Worm (Caenorhabditis elegans) whole organism, L2 larva: Measurements from ENCODE around the gene frl-1.

ENCODE experiments used
- C34F6.9 ChIP-seq: fragments of 150-350 bp; optimal IDR thresholded peaks from 2 replicates; lab custom pipeline; 2014; ENCODE audit warnings: missing biosample characterization, missing genetic modification characterization
- F13H6.1 ChIP-seq: sonication (generic microtip); optimal IDR thresholded peaks from 2 replicates; lab custom pipeline; 2016; ENCODE audit warnings: missing genetic modification characterization, missing compliant biosample characterization
- R02D3.7 ChIP-seq: fragments of 150-350 bp; optimal IDR thresholded peaks from 2 replicates; lab custom pipeline; 2014; ENCODE audit warnings: missing biosample characterization, missing genetic modification characterization
- Y55F3AM.14 ChIP-seq: fragments of 200-800 bp; sonication (Bioruptor generic); optimal IDR thresholded peaks from 2 replicates; lab custom pipeline; 2018; ENCODE audit warnings: mild to moderate bottlenecking, missing genetic modification characterization, missing compliant biosample characterization
- ZK546.5 ChIP-seq: sonication (generic microtip); optimal IDR thresholded peaks from 2 replicates; lab custom pipeline; 2017; ENCODE audit warnings: missing biosample characterization, missing genetic modification characterization
- ama-1 ChIP-seq: fragments of 150-350 bp; optimal IDR thresholded peaks from 2 replicates; lab custom pipeline; 2018; ENCODE audit warnings: inconsistent platforms
- blmp-1 ChIP-seq: sonication (generic microtip); optimal IDR thresholded peaks from 2 replicates; lab custom pipeline; 2017; ENCODE audit warnings: missing genetic modification characterization, mild to moderate bottlenecking, missing compliant biosample characterization, antibody characterized with exemption, moderate library complexity; ENCODE audit not compliant: insufficient read depth
- ceh-16 ChIP-seq: fragments of 150-350 bp; optimal IDR thresholded peaks from 2 replicates; lab custom pipeline; 2014; ENCODE audit warnings: missing biosample characterization, missing genetic modification characterization
- crh-2 ChIP-seq: sonication (generic microtip); optimal IDR thresholded peaks from 2 replicates; lab custom pipeline; 2017; ENCODE audit warnings: missing biosample characterization, missing genetic modification characterization
- dmd-4 ChIP-seq: sonication (generic microtip); optimal IDR thresholded peaks from 2 replicates; lab custom pipeline; 2017; ENCODE audit warnings: missing biosample characterization, missing genetic modification characterization
- egl-27 ChIP-seq: sonication (generic microtip); optimal IDR thresholded peaks from 3 replicates; lab custom pipeline; 2017; ENCODE audit warnings: missing biosample characterization, missing genetic modification reagents, missing genetic modification characterization
- elt-1 ChIP-seq: fragments of 150-350 bp; optimal IDR thresholded peaks from 2 replicates; lab custom pipeline; 2014; ENCODE audit warnings: missing biosample characterization, missing genetic modification characterization
- fos-1 ChIP-seq: fragments of 150-350 bp; optimal IDR thresholded peaks from 2 replicates; lab custom pipeline; 2014; ENCODE audit warnings: missing biosample characterization, missing genetic modification characterization
- gmeb-1 ChIP-seq: fragments of 150-350 bp; optimal IDR thresholded peaks from 2 replicates; lab custom pipeline; 2014; ENCODE audit warnings: missing biosample characterization, missing genetic modification characterization
- lin-11 ChIP-seq: fragments of 150-350 bp; sonication (generic microtip); optimal IDR thresholded peaks from 2 replicates; lab custom pipeline; 2014; ENCODE audit warnings: missing biosample characterization, missing genetic modification characterization, inconsistent platforms, mixed read lengths
- lin-13 ChIP-seq: fragments of 150-350 bp; optimal IDR thresholded peaks from 2 replicates; lab custom pipeline; 2014; ENCODE audit warnings: missing biosample characterization, missing genetic modification reagents, missing genetic modification characterization
- lin-39 ChIP-seq: fragments of 150-350 bp; optimal IDR thresholded peaks from 2 replicates; lab custom pipeline; 2014; ENCODE audit warnings: missing biosample characterization, missing genetic modification reagents, missing genetic modification characterization
- lsy-2 ChIP-seq, 2 experiments: fragments of 150-350 bp in 1 of 2; sonication (generic microtip) in 1 of 2; optimal IDR thresholded peaks; 2 replicates each; lab custom pipeline; 2014 to 2017; ENCODE audit warnings: missing biosample characterization in 2 of 2, missing genetic modification characterization in 2 of 2
- mab-5 ChIP-seq: fragments of 150-350 bp; optimal IDR thresholded peaks from 2 replicates; lab custom pipeline; 2014; ENCODE audit warnings: missing biosample characterization, missing genetic modification characterization
- mbf-1 ChIP-seq: sonication (generic microtip); optimal IDR thresholded peaks from 2 replicates; lab custom pipeline; 2017; ENCODE audit warnings: missing biosample characterization, missing genetic modification characterization
- mdl-1 ChIP-seq, 2 experiments: fragments of 150-350 bp in 1 of 2; sonication (generic microtip) in 1 of 2; optimal IDR thresholded peaks; 2 replicates each; lab custom pipeline; 2017; ENCODE audit warnings: missing biosample characterization in 2 of 2, missing genetic modification characterization in 2 of 2
- nhr-10 ChIP-seq: sonication (generic microtip); optimal IDR thresholded peaks from 2 replicates; lab custom pipeline; 2017; ENCODE audit warnings: missing biosample characterization, missing genetic modification characterization
- nhr-11 ChIP-seq: fragments of 150-350 bp; optimal IDR thresholded peaks from 2 replicates; lab custom pipeline; 2014; ENCODE audit warnings: missing biosample characterization, missing genetic modification characterization
- nhr-12 ChIP-seq: fragments of 150-350 bp; optimal IDR thresholded peaks from 2 replicates; lab custom pipeline; 2014; ENCODE audit warnings: missing biosample characterization, missing genetic modification characterization
- nhr-129 ChIP-seq: fragments of 150-350 bp; optimal IDR thresholded peaks from 2 replicates; lab custom pipeline; 2014; ENCODE audit warnings: missing biosample characterization, missing genetic modification characterization
- nhr-21 ChIP-seq: fragments of 150-350 bp; optimal IDR thresholded peaks from 2 replicates; lab custom pipeline; 2014; ENCODE audit warnings: missing biosample characterization, missing genetic modification characterization
- nhr-23 ChIP-seq: fragments of 150-350 bp; optimal IDR thresholded peaks from 2 replicates; lab custom pipeline; 2014; ENCODE audit warnings: missing biosample characterization, missing genetic modification reagents, missing genetic modification characterization
- nhr-25 ChIP-seq: fragments of 150-350 bp; sonication (generic microtip); optimal IDR thresholded peaks from 3 replicates; lab custom pipeline; 2014; ENCODE audit warnings: missing biosample characterization, missing genetic modification characterization
- peb-1 ChIP-seq: fragments of 150-350 bp; optimal IDR thresholded peaks from 2 replicates; lab custom pipeline; 2014; ENCODE audit warnings: missing biosample characterization, missing genetic modification characterization
- skn-1 ChIP-seq: sonication (generic microtip); optimal IDR thresholded peaks from 2 replicates; lab custom pipeline; 2017; ENCODE audit warnings: missing biosample characterization, missing genetic modification characterization
- sma-3 ChIP-seq: sonication (generic microtip); optimal IDR thresholded peaks from 2 replicates; lab custom pipeline; 2016; ENCODE audit warnings: missing genetic modification reagents, missing genetic modification characterization, missing compliant biosample characterization
- sma-9 ChIP-seq, 2 experiments: fragments of 150-350 bp in 1 of 2; sonication (generic microtip) in 1 of 2; optimal IDR thresholded peaks; 2 replicates each; lab custom pipeline; 2014 to 2016; ENCODE audit warnings: missing genetic modification characterization in 2 of 2, mild to moderate bottlenecking in 1 of 2, missing biosample characterization in 1 of 2, missing compliant biosample characterization in 1 of 2, missing genetic modification reagents in 1 of 2, moderate library complexity in 1 of 2
- snpc-4 ChIP-seq: fragments of 150-350 bp; optimal IDR thresholded peaks from 2 replicates; lab custom pipeline; 2014; ENCODE audit warnings: missing biosample characterization, missing genetic modification characterization
- unc-39 ChIP-seq: fragments of 150-350 bp; optimal IDR thresholded peaks from 2 replicates; lab custom pipeline; 2014; ENCODE audit warnings: missing biosample characterization, missing genetic modification characterization
- unc-55 ChIP-seq: fragments of 150-350 bp; sonication (generic microtip); optimal IDR thresholded peaks from 3 replicates; lab custom pipeline; 2014; ENCODE audit warnings: missing biosample characterization, missing genetic modification reagents, missing genetic modification characterization
- unc-62 ChIP-seq: fragments of 150-350 bp; optimal IDR thresholded peaks from 2 replicates; lab custom pipeline; 2014; ENCODE audit warnings: missing biosample characterization, missing genetic modification reagents, missing genetic modification characterization
- zag-1 ChIP-seq: fragments of 150-350 bp; optimal IDR thresholded peaks from 2 replicates; lab custom pipeline; 2014; ENCODE audit warnings: missing biosample characterization, missing genetic modification characterization
- ztf-1 ChIP-seq: fragments of 200-800 bp; sonication (Bioruptor generic); conservative IDR thresholded peaks from 2 replicates; pipeline ENCODE4 v1.3.6; 2022; ENCODE audit warnings: missing genetic modification characterization, missing compliant biosample characterization
- ztf-11 ChIP-seq: sonication (generic microtip); optimal IDR thresholded peaks from 2 replicates; lab custom pipeline; 2017; ENCODE audit warnings: missing biosample characterization, missing genetic modification characterization
- ztf-4 ChIP-seq: fragments of 150-350 bp; optimal IDR thresholded peaks from 2 replicates; lab custom pipeline; 2014; ENCODE audit warnings: missing biosample characterization, missing genetic modification characterization

frl-1 gene

DNA sequence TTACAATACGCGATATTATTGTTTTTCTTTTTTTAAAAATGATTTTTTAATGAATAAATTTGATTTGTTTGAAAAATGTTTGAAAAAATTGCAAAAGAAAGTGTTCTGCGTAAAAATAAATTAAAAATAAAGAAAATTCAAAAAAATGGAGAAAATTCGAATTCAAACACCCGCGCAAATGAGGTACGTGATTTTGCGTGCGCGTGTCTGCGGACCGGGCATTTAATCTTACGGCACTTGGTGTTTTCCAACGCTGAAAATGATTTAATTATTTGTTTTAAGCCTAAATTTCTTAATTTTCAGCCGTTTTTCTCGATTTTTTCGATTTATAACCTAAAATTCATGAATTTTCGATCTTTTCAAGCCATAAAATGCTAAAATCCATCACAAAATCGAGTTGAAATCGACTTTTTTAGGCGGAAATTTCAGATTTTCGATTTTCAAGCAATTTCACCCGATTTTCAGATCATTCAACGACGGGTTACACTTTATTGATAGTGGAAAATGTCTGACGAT, 27.6 kb downstream of the frl-1 start, which contains the start of gene gcn-1 (continued):
- TF ChIP-seq lin-13 (GFP tag; lab: Kevin White, UChicago) (peak; percentile 85), ceh-16 (tag; lab: Kevin White, UChicago) (no peak), ztf-4 (tag; lab: Kevin White, UChicago) (peak; percentile 7), mdl-1 (tag; optimal IDR thresholded peaks at IDR 0.05; lab: Kevin White, UChicago) (no peak), peb-1 (tag; lab: Kevin White, UChicago) (no peak), lsy-2 (tag; optimal IDR thresholded peaks at IDR 0.05; lab: Kevin White, UChicago) (peak; percentile 68 to 91), sma-3 (GFP tag; lab: Kevin White, UChicago) (peak; percentile 75), nhr-25 (peak; percentile 59), F13H6.1 (peak; percentile 61), gmeb-1 (peak; percentile 99), dmd-4 (tag; lab: Kevin White, UChicago) (no peak), R02D3.7 (tag; lab: Kevin White, UChicago) (no peak), mbf-1 (tag; lab: Kevin White, UChicago) (no peak), nhr-23 (no peak)
- TF ChIP-seq, all 48 proteins: peak for 18

DNA sequence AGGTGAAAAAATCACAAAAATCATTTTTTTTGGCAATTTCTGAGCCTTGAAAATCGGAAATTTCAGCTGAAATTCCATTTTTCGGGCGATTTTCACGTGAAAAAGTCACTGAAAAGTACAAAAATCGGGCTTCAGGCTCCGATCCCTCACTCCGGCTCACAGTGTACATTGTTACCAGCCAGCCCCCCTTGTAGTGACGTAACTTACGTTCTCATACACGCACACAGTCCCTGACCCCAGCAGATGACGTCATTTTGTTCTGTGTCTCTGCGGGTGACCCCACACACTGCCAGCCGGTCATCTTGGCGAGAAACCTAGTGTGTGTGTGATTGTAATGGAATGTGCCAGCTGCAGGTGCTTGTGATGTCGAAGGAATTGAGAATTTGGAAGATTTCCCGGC, 35.2 kb downstream of the frl-1 start:
- TF ChIP-seq egl-27 (tag; lab: Kevin White, UChicago) (no peak), mdl-1 (tag; optimal IDR thresholded peaks at IDR 0.05; lab: Kevin White, UChicago) (no peak), mab-5 (tag; lab: Kevin White, UChicago) (no peak), lin-13 (GFP tag; lab: Kevin White, UChicago) (no peak), crh-2 (no peak), C34F6.9 (tag; lab: Kevin White, UChicago) (no peak), nhr-10 (no peak), nhr-11 (tag; lab: Kevin White, UChicago) (no peak), ZK546.5 (no peak), lin-11 (tag; lab: Kevin White, UChicago) (no peak), lin-39 (no peak)

DNA sequence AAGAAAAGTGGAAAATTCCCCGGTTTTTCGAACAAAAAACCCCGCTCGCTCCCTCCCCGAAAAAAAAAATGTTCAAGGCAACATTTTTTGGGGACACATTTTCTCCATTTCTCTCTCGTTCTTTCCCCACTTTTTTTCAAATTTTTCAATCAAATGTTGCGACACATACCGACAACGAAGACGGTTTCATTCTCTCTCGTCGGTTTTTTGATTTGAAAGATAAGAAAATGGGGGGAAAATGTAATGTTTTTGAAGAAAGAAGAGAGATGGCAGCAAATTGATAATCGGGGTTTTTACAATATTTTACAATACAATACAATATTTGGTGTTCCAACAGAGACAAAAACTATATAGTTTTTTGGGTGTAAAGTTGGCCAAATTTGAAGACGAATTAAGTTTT, 45.5 kb downstream of the frl-1 start:
- no peak for TF ChIP-seq unc-62 (GFP tag; lab: Kevin White, UChicago)
- TF ChIP-seq ztf-1 (GFP tag; lab: Robert Waterston, UW) = no peak
- no peak for TF ChIP-seq unc-39
- TF ChIP-seq dmd-4 (tag; lab: Kevin White, UChicago) = no peak
- no peak for TF ChIP-seq Y55F3AM.14 (GFP tag; lab: Kevin White, UChicago)
- TF ChIP-seq nhr-23 = no peak
- no peak for TF ChIP-seq lin-39
- TF ChIP-seq nhr-10 = no peak
- TF ChIP-seq ama-1 (lab: Kevin White, UChicago) = no peak
- no peak for TF ChIP-seq egl-27 (tag; lab: Kevin White, UChicago)
- no peak for TF ChIP-seq ztf-11 (tag; lab: Kevin White, UChicago)
- TF ChIP-seq snpc-4 (tag; lab: Kevin White, UChicago) = no peak
- no peak for TF ChIP-seq mbf-1 (tag; lab: Kevin White, UChicago)
- no peak for TF ChIP-seq mdl-1 (tag; optimal IDR thresholded peaks at IDR 0.05; lab: Kevin White, UChicago)
- TF ChIP-seq unc-55 (GFP tag; lab: Kevin White, UChicago) = no peak
- TF ChIP-seq F13H6.1 = no peak
- no peak for TF ChIP-seq nhr-21
- no peak for TF ChIP-seq ZK546.5
- no peak for TF ChIP-seq ztf-4 (tag; lab: Kevin White, UChicago)
- no peak for TF ChIP-seq sma-3 (GFP tag; lab: Kevin White, UChicago)
- TF ChIP-seq elt-1 = no peak
- TF ChIP-seq nhr-12 (tag; lab: Kevin White, UChicago) = no peak
- peak; percentile 8 for TF ChIP-seq lin-13 (GFP tag; lab: Kevin White, UChicago)
- TF ChIP-seq sma-9 (GFP tag; optimal IDR thresholded peaks at IDR 0.05; lab: Kevin White, UChicago) = no peak
- TF ChIP-seq sma-9 (tag; optimal IDR thresholded peaks at IDR 0.05; lab: Kevin White, UChicago) = no peak
- no peak for TF ChIP-seq lsy-2 (tag; optimal IDR thresholded peaks at IDR 0.05; lab: Kevin White, UChicago)
- TF ChIP-seq nhr-129 (tag; lab: Kevin White, UChicago) = peak; percentile 12
- peak; percentile 26 for TF ChIP-seq C34F6.9 (tag; lab: Kevin White, UChicago)
- no peak for TF ChIP-seq peb-1 (tag; lab: Kevin White, UChicago)
- peak; percentile 37 for TF ChIP-seq crh-2
- no peak for TF ChIP-seq blmp-1
- peak; percentile 65 for TF ChIP-seq fos-1 (tag; lab: Kevin White, UChicago)
- TF ChIP-seq skn-1 (tag; lab: Kevin White, UChicago) = no peak
- TF ChIP-seq zag-1 (tag; lab: Kevin White, UChicago) = no peak
- peak; percentile 28 for TF ChIP-seq gmeb-1
- no peak for TF ChIP-seq ceh-16 (tag; lab: Kevin White, UChicago)
- TF ChIP-seq, all 48 proteins: peak for 6
